Worm (Caenorhabditis elegans) whole organism, L2 larva: Measurements from ENCODE around the gene sra-37.

ENCODE experiments used
- C34F6.9 ChIP-seq: fragments of 150-350 bp; optimal IDR thresholded peaks from 2 replicates; lab custom pipeline; 2014; ENCODE audit warnings: missing biosample characterization, missing genetic modification characterization
- F13H6.1 ChIP-seq: sonication (generic microtip); optimal IDR thresholded peaks from 2 replicates; lab custom pipeline; 2016; ENCODE audit warnings: missing genetic modification characterization, missing compliant biosample characterization
- R02D3.7 ChIP-seq: fragments of 150-350 bp; optimal IDR thresholded peaks from 2 replicates; lab custom pipeline; 2014; ENCODE audit warnings: missing biosample characterization, missing genetic modification characterization
- aly-2 ChIP-seq: fragments of 150-350 bp; optimal IDR thresholded peaks from 2 replicates; lab custom pipeline; 2014; ENCODE audit warnings: missing biosample characterization, missing genetic modification characterization
- blmp-1 ChIP-seq: sonication (generic microtip); optimal IDR thresholded peaks from 2 replicates; lab custom pipeline; 2017; ENCODE audit warnings: missing genetic modification characterization, mild to moderate bottlenecking, missing compliant biosample characterization, antibody characterized with exemption, moderate library complexity; ENCODE audit not compliant: insufficient read depth
- ceh-82 ChIP-seq: fragments of 150-350 bp; optimal IDR thresholded peaks from 2 replicates; lab custom pipeline; 2014; ENCODE audit warnings: missing biosample characterization, missing genetic modification characterization
- crh-2 ChIP-seq: sonication (generic microtip); optimal IDR thresholded peaks from 2 replicates; lab custom pipeline; 2017; ENCODE audit warnings: missing biosample characterization, missing genetic modification characterization
- dmd-4 ChIP-seq: sonication (generic microtip); optimal IDR thresholded peaks from 2 replicates; lab custom pipeline; 2017; ENCODE audit warnings: missing biosample characterization, missing genetic modification characterization
- egl-27 ChIP-seq: sonication (generic microtip); optimal IDR thresholded peaks from 3 replicates; lab custom pipeline; 2017; ENCODE audit warnings: missing biosample characterization, missing genetic modification reagents, missing genetic modification characterization
- elt-1 ChIP-seq: fragments of 150-350 bp; optimal IDR thresholded peaks from 2 replicates; lab custom pipeline; 2014; ENCODE audit warnings: missing biosample characterization, missing genetic modification characterization
- fos-1 ChIP-seq: fragments of 150-350 bp; optimal IDR thresholded peaks from 2 replicates; lab custom pipeline; 2014; ENCODE audit warnings: missing biosample characterization, missing genetic modification characterization
- gmeb-1 ChIP-seq: fragments of 150-350 bp; optimal IDR thresholded peaks from 2 replicates; lab custom pipeline; 2014; ENCODE audit warnings: missing biosample characterization, missing genetic modification characterization
- lin-11 ChIP-seq: fragments of 150-350 bp; sonication (generic microtip); optimal IDR thresholded peaks from 2 replicates; lab custom pipeline; 2014; ENCODE audit warnings: missing biosample characterization, missing genetic modification characterization, inconsistent platforms, mixed read lengths
- lin-13 ChIP-seq: fragments of 150-350 bp; optimal IDR thresholded peaks from 2 replicates; lab custom pipeline; 2014; ENCODE audit warnings: missing biosample characterization, missing genetic modification reagents, missing genetic modification characterization
- lsy-2 ChIP-seq, 2 experiments: fragments of 150-350 bp in 1 of 2; sonication (generic microtip) in 1 of 2; optimal IDR thresholded peaks; 2 replicates each; lab custom pipeline; 2014 to 2017; ENCODE audit warnings: missing biosample characterization in 2 of 2, missing genetic modification characterization in 2 of 2
- mab-5 ChIP-seq: fragments of 150-350 bp; optimal IDR thresholded peaks from 2 replicates; lab custom pipeline; 2014; ENCODE audit warnings: missing biosample characterization, missing genetic modification characterization
- mdl-1 ChIP-seq, 2 experiments: fragments of 150-350 bp in 1 of 2; sonication (generic microtip) in 1 of 2; optimal IDR thresholded peaks; 2 replicates each; lab custom pipeline; 2017; ENCODE audit warnings: missing biosample characterization in 2 of 2, missing genetic modification characterization in 2 of 2
- nhr-129 ChIP-seq: fragments of 150-350 bp; optimal IDR thresholded peaks from 2 replicates; lab custom pipeline; 2014; ENCODE audit warnings: missing biosample characterization, missing genetic modification characterization
- nhr-23 ChIP-seq: fragments of 150-350 bp; optimal IDR thresholded peaks from 2 replicates; lab custom pipeline; 2014; ENCODE audit warnings: missing biosample characterization, missing genetic modification reagents, missing genetic modification characterization
- nhr-237 ChIP-seq: fragments of 150-350 bp; optimal IDR thresholded peaks from 2 replicates; lab custom pipeline; 2014; ENCODE audit warnings: missing biosample characterization, missing genetic modification characterization
- nhr-6 ChIP-seq: fragments of 150-350 bp; optimal IDR thresholded peaks from 2 replicates; lab custom pipeline; 2014; ENCODE audit warnings: missing biosample characterization, missing genetic modification characterization
- nhr-77 ChIP-seq: fragments of 150-350 bp; optimal IDR thresholded peaks from 2 replicates; lab custom pipeline; 2014; ENCODE audit warnings: missing biosample characterization, missing genetic modification characterization
- peb-1 ChIP-seq: fragments of 150-350 bp; optimal IDR thresholded peaks from 2 replicates; lab custom pipeline; 2014; ENCODE audit warnings: missing biosample characterization, missing genetic modification characterization
- sem-4 ChIP-seq: fragments of 150-350 bp; optimal IDR thresholded peaks from 2 replicates; lab custom pipeline; 2014; ENCODE audit warnings: missing biosample characterization, missing genetic modification reagents, missing genetic modification characterization
- sma-9 ChIP-seq, 2 experiments: fragments of 150-350 bp in 1 of 2; sonication (generic microtip) in 1 of 2; optimal IDR thresholded peaks; 2 replicates each; lab custom pipeline; 2014 to 2016; ENCODE audit warnings: missing genetic modification characterization in 2 of 2, mild to moderate bottlenecking in 1 of 2, missing biosample characterization in 1 of 2, missing compliant biosample characterization in 1 of 2, missing genetic modification reagents in 1 of 2, moderate library complexity in 1 of 2
- unc-39 ChIP-seq: fragments of 150-350 bp; optimal IDR thresholded peaks from 2 replicates; lab custom pipeline; 2014; ENCODE audit warnings: missing biosample characterization, missing genetic modification characterization
- unc-62 ChIP-seq: fragments of 150-350 bp; optimal IDR thresholded peaks from 2 replicates; lab custom pipeline; 2014; ENCODE audit warnings: missing biosample characterization, missing genetic modification reagents, missing genetic modification characterization
- zag-1 ChIP-seq: fragments of 150-350 bp; optimal IDR thresholded peaks from 2 replicates; lab custom pipeline; 2014; ENCODE audit warnings: missing biosample characterization, missing genetic modification characterization
- ztf-4 ChIP-seq: fragments of 150-350 bp; optimal IDR thresholded peaks from 2 replicates; lab custom pipeline; 2014; ENCODE audit warnings: missing biosample characterization, missing genetic modification characterization

Gene sra-37

ce11 chrX:13878082-13878481, 15.1 kb downstream of the sra-37 start:
- no peak for TF ChIP-seq dmd-4 (tag; lab: Kevin White, UChicago)

- no peak for TF ChIP-seq zag-1
- no peak for TF ChIP-seq peb-1 (tag; lab: Kevin White, UChicago)
- TF ChIP-seq fos-1 (tag; lab: Kevin White, UChicago): peak; percentile 6
Observed at ce11 chrX:13876860-13877259, 16.3 kb downstream of the sra-37 start.

ce11 chrX:13875913-13876312, 17.2 kb downstream of the sra-37 start:
- TF ChIP-seq aly-2 (tag; lab: Kevin White, UChicago): no peak
- no peak for TF ChIP-seq mab-5 (tag; lab: Kevin White, UChicago)
- TF ChIP-seq ztf-4: no peak
- TF ChIP-seq C34F6.9 (tag; lab: Kevin White, UChicago): no peak
- TF ChIP-seq unc-39 (tag; lab: Kevin White, UChicago): no peak
- no peak for TF ChIP-seq sem-4 (tag; lab: Kevin White, UChicago)
- TF ChIP-seq nhr-129 (tag; lab: Kevin White, UChicago): no peak
- TF ChIP-seq R02D3.7 (tag; lab: Kevin White, UChicago): no peak
- TF ChIP-seq fos-1 (tag; lab: Kevin White, UChicago): no peak
- TF ChIP-seq nhr-23: no peak
- TF ChIP-seq unc-62 (GFP tag; lab: Kevin White, UChicago): no peak
- no peak for TF ChIP-seq gmeb-1 (tag; lab: Kevin White, UChicago)
- no peak for TF ChIP-seq zag-1
- TF ChIP-seq lin-13 (GFP tag; lab: Kevin White, UChicago): no peak
- no peak for TF ChIP-seq lin-11
- no peak for TF ChIP-seq mdl-1 (tag; optimal IDR thresholded peaks at IDR 0.05; lab: Kevin White, UChicago)
- no peak for TF ChIP-seq lsy-2 (tag; optimal IDR thresholded peaks at IDR 0.05; lab: Kevin White, UChicago)

ce11 chrX:13873324-13873933, 19.7 kb downstream of the sra-37 start:
- TF ChIP-seq F13H6.1 (tag; lab: Kevin White, UChicago): peak; percentile 80
- TF ChIP-seq sem-4 (tag; lab: Kevin White, UChicago): peak; percentile 9
- no peak for TF ChIP-seq ceh-82 (tag; lab: Kevin White, UChicago)
- no peak for TF ChIP-seq crh-2
- peak; percentile 40 for TF ChIP-seq nhr-129 (tag; lab: Kevin White, UChicago)
- TF ChIP-seq egl-27: no peak
- peak; percentile 1 for TF ChIP-seq mab-5 (tag; lab: Kevin White, UChicago)
- TF ChIP-seq C34F6.9 (tag; lab: Kevin White, UChicago): peak; percentile 6
- peak; percentile 63 for TF ChIP-seq sma-9 (GFP tag; optimal IDR thresholded peaks at IDR 0.05; lab: Kevin White, UChicago)
- TF ChIP-seq sma-9 (tag; optimal IDR thresholded peaks at IDR 0.05; lab: Kevin White, UChicago): no peak
- TF ChIP-seq lin-11: no peak
- TF ChIP-seq, all 48 proteins: peak for 6

- no peak for TF ChIP-seq lsy-2 (tag; optimal IDR thresholded peaks at IDR 0.05; lab: Kevin White, UChicago)
- no peak for TF ChIP-seq nhr-77
- no peak for TF ChIP-seq C34F6.9 (tag; lab: Kevin White, UChicago)
- no peak for TF ChIP-seq nhr-6 (tag; lab: Kevin White, UChicago)
- TF ChIP-seq nhr-237: no peak
- TF ChIP-seq nhr-129 (tag; lab: Kevin White, UChicago): no peak
- TF ChIP-seq sma-9 (GFP tag; optimal IDR thresholded peaks at IDR 0.05; lab: Kevin White, UChicago): peak; percentile 51
- TF ChIP-seq sma-9 (tag; optimal IDR thresholded peaks at IDR 0.05; lab: Kevin White, UChicago): no peak
- TF ChIP-seq peb-1 (tag; lab: Kevin White, UChicago): no peak
Observed at ce11 chrX:13871110-13871509, 22.0 kb downstream of the sra-37 start.

ce11 chrX:13864191-13864590, 29.0 kb downstream of the sra-37 start, which contains the start of gene M03B6.3:
Gene M03B6.3, minus strand, starts transcription at chrX:13864292.
- TF ChIP-seq nhr-23 (no peak), blmp-1 (tag; lab: Kevin White, UChicago) (peak; percentile 6)

ce11 chrX:13858693-13859092, 34.5 kb downstream of the sra-37 start, which contains the start of gene M03B6.4:
Gene M03B6.4, plus strand, starts transcription at chrX:13858841.
- no peak for TF ChIP-seq elt-1 (tag; lab: Kevin White, UChicago)
- peak; percentile 44 for TF ChIP-seq nhr-129 (tag; lab: Kevin White, UChicago)
